Fruit fly (Drosophila melanogaster) whole organism, adult: Measurements from ENCODE around the gene Nepl5.
A peak's percentile ranks its signal among the peaks of the same experiment; 100 is the strongest.

Source experiments
- CG11617 ChIP-seq: fragments of 200-800 bp; sonication (Bioruptor generic); optimal IDR thresholded peaks from 2 replicates; lab custom pipeline; 2017; ENCODE audit warnings: mild to moderate bottlenecking, missing biosample characterization, missing genetic modification reagents, missing genetic modification characterization
- CG12768 ChIP-seq: fragments of 200-800 bp; sonication (Bioruptor generic); optimal IDR thresholded peaks from 2 replicates; lab custom pipeline; 2017; ENCODE audit warnings: missing biosample characterization, missing genetic modification characterization, mild to moderate bottlenecking, moderate library complexity, missing genetic modification reagents
- CG14711 ChIP-seq: fragments of 200-800 bp; sonication (Bioruptor generic); optimal IDR thresholded peaks from 2 replicates; lab custom pipeline; 2018; ENCODE audit warnings: missing biosample characterization, mild to moderate bottlenecking, missing genetic modification characterization, moderate library complexity
- CG1620 ChIP-seq: fragments of 200-800 bp; sonication (Bioruptor generic); optimal IDR thresholded peaks from 2 replicates; lab custom pipeline; 2016; ENCODE audit warnings: missing biosample characterization, missing genetic modification characterization
- CG33017 ChIP-seq: fragments of 200-800 bp; sonication (Bioruptor generic); optimal IDR thresholded peaks from 2 replicates; lab custom pipeline; 2018; ENCODE audit warnings: missing biosample characterization, mild to moderate bottlenecking, missing genetic modification characterization, moderate library complexity
- CG5204 ChIP-seq: fragments of 200-800 bp; sonication (Bioruptor generic); optimal IDR thresholded peaks from 2 replicates; lab custom pipeline; 2016; ENCODE audit warnings: missing biosample characterization, missing genetic modification characterization
- CG7045 ChIP-seq: fragments of 200-800 bp; sonication (Bioruptor generic); optimal IDR thresholded peaks from 2 replicates; lab custom pipeline; 2017; ENCODE audit warnings: missing biosample characterization, mild to moderate bottlenecking, missing genetic modification characterization
- CG7101 ChIP-seq: fragments of 200-800 bp; sonication (Bioruptor generic); optimal IDR thresholded peaks from 2 replicates; lab custom pipeline; 2018; ENCODE audit warnings: missing biosample characterization, mild to moderate bottlenecking, missing genetic modification characterization, moderate library complexity
- Clk ChIP-seq: fragments of 200-800 bp; sonication (Bioruptor generic); optimal IDR thresholded peaks from 2 replicates; lab custom pipeline; 2017; ENCODE audit warnings: missing biosample characterization, missing genetic modification characterization
- Crg-1 ChIP-seq: fragments of 200-800 bp; sonication (Bioruptor generic); optimal IDR thresholded peaks from 2 replicates; lab custom pipeline; 2016; ENCODE audit warnings: missing biosample characterization, missing genetic modification characterization
- Hr96 ChIP-seq: fragments of 200-800 bp; sonication (Bioruptor generic); optimal IDR thresholded peaks from 2 replicates; lab custom pipeline; 2016; ENCODE audit warnings: missing biosample characterization, missing genetic modification characterization
- Mnt ChIP-seq: fragments of 200-800 bp; sonication (Bioruptor generic); optimal IDR thresholded peaks from 2 replicates; lab custom pipeline; 2016; ENCODE audit warnings: missing biosample characterization, mild to moderate bottlenecking, missing genetic modification characterization
- bab1 ChIP-seq: fragments of 200-800 bp; sonication (Bioruptor generic); optimal IDR thresholded peaks from 3 replicates; lab custom pipeline; 2019; ENCODE audit warnings: missing biosample characterization, mild to moderate bottlenecking, missing genetic modification characterization, moderate library complexity
- cic ChIP-seq: fragments of 200-800 bp; sonication (Bioruptor generic); optimal IDR thresholded peaks from 2 replicates; lab custom pipeline; 2017; ENCODE audit warnings: missing biosample characterization, mild to moderate bottlenecking, missing genetic modification characterization, moderate library complexity
- cnc ChIP-seq, 2 experiments: fragments of >200 bp; optimal IDR thresholded peaks; 2 replicates each; lab custom pipeline; 2017
- kay ChIP-seq: fragments of 200-800 bp; sonication (Bioruptor generic); peaks from one replicate; lab custom pipeline; 2016; ENCODE audit warnings: missing biosample characterization, missing genetic modification characterization, borderline replicate concordance
- ovo ChIP-seq: fragments of 200-800 bp; sonication (Bioruptor generic); optimal IDR thresholded peaks from 2 replicates; lab custom pipeline; 2016; ENCODE audit warnings: missing biosample characterization, missing genetic modification characterization
- pad ChIP-seq: fragments of 200-800 bp; sonication (Bioruptor generic); optimal IDR thresholded peaks from 3 replicates; lab custom pipeline; 2017; ENCODE audit warnings: missing biosample characterization, missing genetic modification characterization, mild to moderate bottlenecking, moderate library complexity, missing genetic modification reagents
- tj ChIP-seq: fragments of 200-800 bp; sonication (Bioruptor generic); optimal IDR thresholded peaks from 3 replicates; lab custom pipeline; 2017; ENCODE audit warnings: missing biosample characterization, mild to moderate bottlenecking, missing genetic modification characterization, moderate library complexity
- toe ChIP-seq: fragments of 200-800 bp; sonication (Bioruptor generic); optimal IDR thresholded peaks from 2 replicates; lab custom pipeline; 2016; ENCODE audit warnings: missing biosample characterization, missing genetic modification characterization

Nepl5 gene

dm6 chr2L:6367478-6367932 lies 13.6 kb upstream of the Nepl5 start, which contains the start of gene Nepl4:
TSS of gene Nepl4 (plus strand) at chr2L:6367882.
- peak; percentile 78 for TF ChIP-seq tj
- no peak for TF ChIP-seq CG12768 (GFP tag; lab: Kevin White, UChicago)

DNA sequence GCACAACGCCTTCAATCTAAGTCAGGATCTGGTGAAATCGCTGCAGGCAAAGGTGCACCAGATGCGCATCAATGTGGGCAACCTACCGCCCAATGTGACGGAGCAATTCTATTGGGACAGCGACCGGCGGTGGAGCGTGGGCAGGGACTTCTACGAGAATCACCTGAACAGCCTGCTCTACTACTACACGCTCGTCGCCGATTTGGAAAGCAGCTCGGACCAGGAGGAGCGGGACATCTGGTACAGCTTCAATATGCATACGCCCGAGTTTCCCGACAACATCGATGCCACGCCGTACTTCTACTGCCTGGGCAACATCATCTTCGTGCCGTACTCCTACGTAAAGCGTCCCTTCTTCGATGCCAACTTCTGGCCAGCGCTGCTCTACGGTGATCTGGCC lies 11.8 kb upstream of the Nepl5 start:
- TF ChIP-seq cic (GFP tag; lab: Kevin White, UChicago) = no peak
- no peak for TF ChIP-seq Crg-1
- no peak for TF ChIP-seq Clk (GFP tag; lab: Kevin White, UChicago)
- TF ChIP-seq cnc (optimal IDR thresholded peaks at IDR 0.05; lab: Kevin White, UChicago) = no peak
- no peak for TF ChIP-seq Mnt (GFP tag; lab: Kevin White, UChicago)
- TF ChIP-seq CG1620 = no peak
- TF ChIP-seq CG12768 (GFP tag; lab: Kevin White, UChicago) = no peak
- no peak for TF ChIP-seq CG5204 (GFP tag; lab: Kevin White, UChicago)
- TF ChIP-seq CG14711 (tag; lab: Kevin White, UChicago) = no peak
- TF ChIP-seq Hr96 (GFP tag; lab: Kevin White, UChicago) = no peak
- TF ChIP-seq ovo (GFP tag; lab: Kevin White, UChicago) = no peak
- no peak for TF ChIP-seq tj
- no peak for TF ChIP-seq pad (GFP tag; lab: Kevin White, UChicago)
- no peak for TF ChIP-seq toe (GFP tag; lab: Kevin White, UChicago)

DNA sequence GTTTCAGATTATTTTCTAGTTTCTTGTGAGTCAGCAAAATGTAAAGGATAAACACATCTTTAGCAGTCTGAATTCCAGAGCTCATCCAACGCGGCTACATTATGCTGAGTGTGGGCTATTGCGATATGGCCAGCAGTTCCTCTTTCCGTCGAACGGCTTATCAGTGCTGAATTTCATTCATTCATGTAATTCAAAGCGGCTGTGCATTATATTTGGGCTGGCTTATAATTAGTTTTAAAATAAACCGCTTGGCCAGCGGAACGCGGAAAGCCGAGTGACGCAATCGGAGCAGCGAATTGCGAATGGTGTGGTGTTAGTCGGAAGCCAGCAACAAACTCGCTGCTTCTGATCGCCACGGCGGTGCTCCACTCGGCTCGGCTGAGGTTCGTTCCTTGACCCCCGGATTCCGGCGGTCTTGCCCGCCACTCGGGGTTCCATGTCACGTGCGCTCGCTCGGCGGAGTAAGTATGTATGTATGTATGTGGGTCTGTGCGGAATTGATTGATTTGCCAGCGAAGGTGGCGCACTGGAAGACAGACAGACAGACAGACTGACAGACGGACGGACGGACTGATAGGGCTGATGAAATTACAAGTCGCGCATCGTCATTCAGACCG lies 9.9 kb upstream of the Nepl5 start:
- TF ChIP-seq bab1 (peak; percentile 35), tj (peak; percentile 97), toe (GFP tag; lab: Kevin White, UChicago) (no peak)

DNA sequence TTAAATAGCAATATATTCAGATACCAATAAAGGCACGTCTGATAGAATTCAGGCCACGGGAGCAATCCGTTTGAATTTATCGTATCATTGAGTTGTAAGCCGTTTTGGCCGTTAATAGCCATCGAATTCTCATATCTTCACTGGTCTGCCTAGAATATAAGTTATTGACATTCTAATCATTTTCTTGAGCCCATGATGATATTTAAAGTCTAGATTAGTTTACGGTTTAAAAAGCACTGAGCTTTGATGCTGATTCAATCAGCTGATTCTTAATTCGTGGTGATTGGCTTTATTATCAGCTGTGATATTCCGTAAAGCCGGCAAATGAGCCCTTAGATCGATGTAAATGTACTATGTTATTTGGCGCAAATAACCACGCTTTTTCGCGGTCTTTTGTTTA lies 9.0 kb upstream of the Nepl5 start, which contains the start of gene slam:
slam (plus strand) TSS at position 301 of the 400 bp plus-strand sequence.
- TF ChIP-seq cnc (optimal IDR thresholded peaks at IDR 0.05; lab: Kevin White, UChicago) (no peak), CG12768 (GFP tag; lab: Kevin White, UChicago) (no peak), bab1 (no peak), CG5204 (GFP tag; lab: Kevin White, UChicago) (no peak), tj (no peak), CG11617 (GFP tag; lab: Kevin White, UChicago) (no peak), Crg-1 (no peak), CG1620 (no peak), kay (GFP tag; lab: Kevin White, UChicago) (no peak), CG14711 (tag; lab: Kevin White, UChicago) (no peak), ovo (GFP tag; lab: Kevin White, UChicago) (no peak)

- no peak for TF ChIP-seq pad (GFP tag; lab: Kevin White, UChicago)
- TF ChIP-seq cic (GFP tag; lab: Kevin White, UChicago) = no peak
- no peak for TF ChIP-seq CG7101 (tag; lab: Kevin White, UChicago)
- no peak for TF ChIP-seq CG7045 (GFP tag; lab: Kevin White, UChicago)
- no peak for TF ChIP-seq CG11617 (GFP tag; lab: Kevin White, UChicago)
- TF ChIP-seq CG14711 (tag; lab: Kevin White, UChicago) = no peak
- no peak for TF ChIP-seq Crg-1
- TF ChIP-seq toe (GFP tag; lab: Kevin White, UChicago) = no peak
- TF ChIP-seq kay (GFP tag; lab: Kevin White, UChicago) = no peak
- TF ChIP-seq Mnt (GFP tag; lab: Kevin White, UChicago) = no peak
- no peak for TF ChIP-seq CG5204 (GFP tag; lab: Kevin White, UChicago)
- TF ChIP-seq bab1 = no peak
- no peak for TF ChIP-seq Clk (GFP tag; lab: Kevin White, UChicago)
- no peak for TF ChIP-seq ovo (GFP tag; lab: Kevin White, UChicago)
- TF ChIP-seq tj = no peak
- TF ChIP-seq Hr96 (GFP tag; lab: Kevin White, UChicago) = no peak
- TF ChIP-seq cnc (optimal IDR thresholded peaks at IDR 0.05; lab: Kevin White, UChicago) = no peak
- no peak for TF ChIP-seq CG12768 (GFP tag; lab: Kevin White, UChicago)
Measured at dm6 chr2L:6373141-6373540, 7.9 kb upstream of the Nepl5 start.

DNA sequence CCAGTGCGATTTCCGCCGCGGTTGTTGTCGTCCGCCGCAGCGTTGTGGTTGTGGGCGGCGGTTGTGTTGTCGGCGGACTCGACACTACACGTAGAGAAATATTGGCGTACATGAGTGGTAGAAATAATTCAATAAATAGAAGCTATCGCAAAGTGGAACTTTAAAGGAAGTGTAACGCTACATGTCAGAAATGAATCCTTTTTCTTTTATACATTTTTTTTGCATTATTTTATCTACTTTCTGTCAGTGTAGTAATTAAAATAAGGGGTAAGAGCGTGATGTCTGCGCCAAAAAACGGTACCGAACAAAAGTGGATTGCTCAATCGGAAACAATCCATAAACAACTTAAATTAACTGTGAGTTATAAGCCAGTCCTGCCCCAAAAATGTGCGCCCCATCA lies 1.9 kb upstream of the Nepl5 start:
- TF ChIP-seq CG7101 (tag; lab: Kevin White, UChicago) (no peak), CG5204 (GFP tag; lab: Kevin White, UChicago) (no peak), pad (GFP tag; lab: Kevin White, UChicago) (no peak), CG11617 (GFP tag; lab: Kevin White, UChicago) (no peak), cic (GFP tag; lab: Kevin White, UChicago) (no peak), CG12768 (GFP tag; lab: Kevin White, UChicago) (no peak), Crg-1 (no peak), Clk (GFP tag; lab: Kevin White, UChicago) (no peak), CG7045 (GFP tag; lab: Kevin White, UChicago) (no peak), Hr96 (GFP tag; lab: Kevin White, UChicago) (no peak)

DNA sequence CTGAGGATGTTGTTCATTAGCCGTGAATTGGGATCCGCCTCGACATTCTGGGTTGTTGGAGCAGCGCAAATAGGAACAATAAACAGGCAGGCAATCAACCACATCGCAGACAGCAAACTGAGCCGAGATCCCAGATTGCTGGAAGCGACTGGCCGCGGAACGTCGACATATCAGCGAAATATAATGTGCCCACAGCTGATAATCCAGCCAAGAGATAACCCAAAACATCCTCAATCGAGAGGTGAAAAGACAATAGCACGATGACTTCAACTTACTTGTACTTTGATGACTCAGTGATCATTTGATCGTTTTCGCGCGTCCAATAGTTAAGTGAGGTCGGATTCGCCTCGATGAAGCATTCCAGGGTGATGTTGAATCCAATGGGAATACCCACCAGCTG lies 4.3 kb downstream of the Nepl5 start, which contains the start of gene Nepl6:
Nepl6 (minus strand) TSS at position 104 of the 400 bp plus-strand sequence.
- no peak for TF ChIP-seq CG14711 (tag; lab: Kevin White, UChicago)
- no peak for TF ChIP-seq cnc (optimal IDR thresholded peaks at IDR 0.05; lab: Kevin White, UChicago)
- no peak for TF ChIP-seq CG33017 (tag; lab: Kevin White, UChicago)
